Worm (Caenorhabditis elegans): Measurements from ENCODE around the gene Y61A9LA.4.

DNA sequence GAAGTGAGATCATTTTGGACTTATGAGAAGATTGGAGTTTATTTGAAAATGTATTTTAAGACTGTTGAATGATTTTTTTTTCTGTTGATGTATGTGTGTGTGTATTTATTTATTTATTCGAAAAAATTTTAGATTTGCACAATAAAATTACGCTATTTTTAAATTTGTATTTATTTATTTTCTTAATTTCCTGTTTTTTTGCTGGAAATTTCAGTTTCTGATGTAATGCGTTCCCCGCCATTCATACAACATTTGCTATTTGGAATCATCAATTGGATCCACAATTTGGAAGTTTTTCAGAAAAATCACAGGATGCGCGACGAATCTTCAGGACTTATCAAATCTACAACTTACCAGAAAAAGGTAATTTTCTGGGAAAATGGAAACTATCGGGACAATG lies 24.5 kb downstream of the Y61A9LA.4 start, which contains the start of gene Y61A9LA.1:
- no peak for TF ChIP-seq unc-86 (tag; optimal IDR thresholded peaks at IDR 0.05)
- no peak for TF ChIP-seq lsy-2 (tag; optimal IDR thresholded peaks at IDR 0.05)
- no peak for TF ChIP-seq lin-13 (GFP tag; optimal IDR thresholded peaks at IDR 0.05)
- no peak for TF ChIP-seq Y116A8C.19 (tag; optimal IDR thresholded peaks at IDR 0.05; ENCODE audit: borderline replicate concordance)
- no peak for TF ChIP-seq mdl-1 (tag; optimal IDR thresholded peaks at IDR 0.05)
